Fruit fly (Drosophila melanogaster) whole organism, wandering third instar larva: ENCODE data around the gene Ttc19.

Experiments
- Hr78 ChIP-seq: fragments of >200 bp; optimal IDR thresholded peaks from 2 replicates; lab custom pipeline; 2017; ENCODE audit warnings: missing biosample characterization, missing genetic modification characterization
- OdsH ChIP-seq: fragments of 200-800 bp; sonication (Bioruptor generic); optimal IDR thresholded peaks from 2 replicates; lab custom pipeline; 2016; ENCODE audit warnings: missing biosample characterization, mild to moderate bottlenecking, missing genetic modification characterization
- h ChIP-seq: fragments of 200-800 bp; sonication (Bioruptor generic); optimal IDR thresholded peaks from 3 replicates; lab custom pipeline; 2016; ENCODE audit warnings: missing biosample characterization, mild to moderate bottlenecking, missing genetic modification characterization
- lola ChIP-seq: fragments of >200 bp; optimal IDR thresholded peaks from 2 replicates; lab custom pipeline; 2017; ENCODE audit warnings: missing biosample characterization, missing genetic modification characterization

- TF ChIP-seq Hr78 (GFP tag; lab: Kevin White, UChicago) (no peak), lola (GFP tag; lab: Kevin White, UChicago) (no peak), OdsH (GFP tag; lab: Kevin White, UChicago) (no peak), h (GFP tag; lab: Kevin White, UChicago) (no peak)
Measured at dm6 chr2L:19012776-19013328, 32.1 kb downstream of the Ttc19 start.
